Worm (Caenorhabditis elegans): ENCODE measurements around the gene vps-32.1.

Gene vps-32.1

ce11 chrII:6588605-6589292, 759 bp upstream of the vps-32.1 start, which contains the start of gene icd-1 (continued):
- TF ChIP-seq Y95B8A.8 (GFP tag; IDR thresholded peaks at IDR 0.05), result peak; percentile 83
- TF ChIP-seq B0261.1 (tag; optimal IDR thresholded peaks at IDR 0.05), result peak; percentile 20
- no peak for TF ChIP-seq lsy-27 (tag; optimal IDR thresholded peaks at IDR 0.05; ENCODE audit: borderline replicate concordance, insufficient read depth)
- peak; percentile 99 for TF ChIP-seq hmg-1.2 (GFP tag; IDR thresholded peaks at IDR 0.05)
- no peak for TF ChIP-seq hlh-12 (tag; optimal IDR thresholded peaks at IDR 0.05)
- peak; percentile 89 for TF ChIP-seq snpc-1.3 (tag; optimal IDR thresholded peaks at IDR 0.05; ENCODE audit: insufficient read depth)
- peak; percentile 13 for TF ChIP-seq rpc-1 (optimal IDR thresholded peaks at IDR 0.05)
- TF ChIP-seq rpc-1 (tag; optimal IDR thresholded peaks at IDR 0.05), result no peak
- TF ChIP-seq tbp1 (GFP tag; optimal IDR thresholded peaks at IDR 0.05), result peak; percentile 76
- peak; percentile 88 for TF ChIP-seq ztf-26 (tag; optimal IDR thresholded peaks at IDR 0.05)
- TF ChIP-seq atf-7 (tag; optimal IDR thresholded peaks at IDR 0.05), result peak; percentile 82
- peak; percentile 71 for TF ChIP-seq madf-8 (GFP tag; conservative IDR thresholded peaks at IDR 0.05)
- TF ChIP-seq ets-4 (GFP tag; optimal IDR thresholded peaks at IDR 0.05), result no peak
- peak; percentile 77 for TF ChIP-seq snpc-1.1 (tag; optimal IDR thresholded peaks at IDR 0.05; ENCODE audit: insufficient read depth)
- peak; percentile 97 for TF ChIP-seq hsf-1 (GFP tag; IDR thresholded peaks at IDR 0.05)
- no peak for TF ChIP-seq tbx-9 (tag; optimal IDR thresholded peaks at IDR 0.05; ENCODE audit: borderline replicate concordance)

- TF ChIP-seq madf-6 (GFP tag; IDR thresholded peaks at IDR 0.05) (0 out of 2 replicates have a peak, but pooled peaks have one; percentile 33), nhr-80 (tag; optimal IDR thresholded peaks at IDR 0.05) (no peak), madf-3 (GFP tag; IDR thresholded peaks at IDR 0.05) (no peak), ceh-58 (GFP tag; IDR thresholded peaks at IDR 0.05) (no peak), nfyb-1 (GFP tag; IDR thresholded peaks at IDR 0.05) (peak; percentile 72; the same call in 1 of the 2 replicates), hmg-1.2 (GFP tag; IDR thresholded peaks at IDR 0.05) (peak; percentile 21; the same call in 1 of the 2 replicates), tlf-1 (GFP tag; optimal IDR thresholded peaks at IDR 0.05) (no peak), tbx-9 (tag; optimal IDR thresholded peaks at IDR 0.05; ENCODE audit: borderline replicate concordance) (no peak), Y53F4B.3 (GFP tag; IDR thresholded peaks at IDR 0.05) (no peak), Y67H2A.10 (GFP tag; conservative IDR thresholded peaks at IDR 0.05) (no peak), cebp-1 (GFP tag; IDR thresholded peaks at IDR 0.05) (no peak), cebp-1 (tag; optimal IDR thresholded peaks at IDR 0.05) (peak; percentile 46), Y79H2A.3 (GFP tag; conservative IDR thresholded peaks at IDR 0.05) (no peak), dox-1 (GFP tag; IDR thresholded peaks at IDR 0.05) (0 out of 2 replicates have a peak, but pooled peaks have one; percentile 9), hrde-1 (tag; optimal IDR thresholded peaks at IDR 0.05; ENCODE audit: borderline replicate concordance) (peak; percentile 26), xnd-1 (tag; optimal IDR thresholded peaks at IDR 0.05) (no peak), B0019.2 (GFP tag; conservative IDR thresholded peaks at IDR 0.05) (no peak), nhr-90 (tag; optimal IDR thresholded peaks at IDR 0.05) (peak; percentile 15), Y95B8A.8 (GFP tag; IDR thresholded peaks at IDR 0.05) (0 out of 2 replicates have a peak, but pooled peaks have one; percentile 53), nhr-120 (GFP tag; IDR thresholded peaks at IDR 0.05) (no peak), T26A5.8 (tag; optimal IDR thresholded peaks at IDR 0.05) (peak; percentile 54), ekl-4 (GFP tag; IDR thresholded peaks at IDR 0.05) (0 out of 2 replicates have a peak, but pooled peaks have one; percentile 27), F52B5.7 (tag; optimal IDR thresholded peaks at IDR 0.05) (peak; percentile 42), K11D2.4 (GFP tag; IDR thresholded peaks at IDR 0.05) (0 out of 2 replicates have a peak, but pooled peaks have one; percentile 15), mxl-1 (tag; optimal IDR thresholded peaks at IDR 0.05) (peak; percentile 26), B0336.3 (GFP tag; IDR thresholded peaks at IDR 0.05) (peak; percentile 55; the same call in 1 of the 2 replicates), ama-1 (optimal IDR thresholded peaks at IDR 0.05) (no peak), ama-1 (GFP tag; optimal IDR thresholded peaks at IDR 0.05) (no peak), akir-1 (GFP tag; optimal IDR thresholded peaks at IDR 0.05) (no peak), snpc-1.1 (tag; optimal IDR thresholded peaks at IDR 0.05; ENCODE audit: insufficient read depth) (no peak), F37B4.10 (GFP tag; IDR thresholded peaks at IDR 0.05) (no peak), lin-26 (GFP tag; IDR thresholded peaks at IDR 0.05) (no peak)
Measured at ce11 chrII:6591000-6591399, 1.5 kb downstream of the vps-32.1 start.

Data from whole organism, young adult.